Worm (Caenorhabditis elegans) whole organism, L4/young adult: ENCODE measurements around the gene R03H10.2.

ENCODE experiments used
- W03F9.2 ChIP-seq: fragments of 150-350 bp; optimal IDR thresholded peaks from 2 replicates; lab custom pipeline; 2014; ENCODE audit warnings: missing biosample characterization, missing genetic modification characterization
- him-1 ChIP-seq: sonication (generic microtip); optimal IDR thresholded peaks from 2 replicates; lab custom pipeline; 2016; ENCODE audit warnings: missing genotype, missing genetic modification reagents, missing genetic modification characterization, missing compliant biosample characterization

DNA sequence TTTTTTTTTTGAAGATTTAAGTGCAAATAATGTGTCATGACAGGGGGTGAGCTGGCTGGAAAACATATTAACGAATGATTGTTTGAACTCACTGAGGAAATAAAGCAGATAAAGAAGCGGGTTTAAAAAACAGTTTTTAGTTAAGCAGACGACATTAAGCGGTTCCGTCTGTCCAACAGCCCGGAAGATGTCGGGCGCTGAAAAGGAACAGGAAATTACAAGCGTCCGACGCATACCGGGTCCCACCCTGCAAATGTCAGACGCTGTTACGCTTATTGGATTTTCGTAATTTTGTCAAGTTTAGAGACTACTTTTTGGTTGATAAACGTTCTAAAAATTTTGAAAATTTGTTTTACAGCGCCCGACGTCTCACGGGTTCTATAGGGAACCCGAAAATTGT, 4.0 kb downstream of the R03H10.2 start:
- TF ChIP-seq W03F9.2, result no peak
- no peak for TF ChIP-seq him-1 (tag; lab: Kevin White, UChicago)
